ENCODE assay signal across 1 fruit fly cellular context in the genomic region with DNA sequence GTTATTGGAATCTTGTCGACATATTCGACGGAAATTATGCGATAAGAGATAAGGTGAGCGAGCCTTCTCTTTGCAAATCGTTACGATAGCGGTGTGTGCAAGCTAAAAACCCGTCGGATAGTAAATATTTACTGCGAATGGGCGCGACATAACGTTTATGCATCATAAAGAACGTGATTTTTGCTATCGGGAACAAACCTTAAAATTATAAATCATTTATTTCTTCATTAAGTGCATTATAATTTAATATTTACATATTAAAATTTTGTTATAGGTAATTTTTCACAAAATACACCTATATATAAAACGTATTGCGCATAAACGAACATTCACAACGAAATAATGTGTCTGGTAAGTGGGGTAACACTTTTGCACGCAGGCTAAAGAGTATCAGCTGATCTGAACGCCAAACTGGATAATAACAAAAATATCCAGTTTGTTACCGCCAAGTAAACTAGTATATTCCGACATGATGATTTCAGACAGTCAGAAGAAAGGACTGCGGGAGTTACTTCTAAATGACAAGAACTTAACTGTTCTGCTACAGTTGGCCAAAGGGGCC.
TF ChIP-seq lines count a peak whose summit lies in the region.

A gene (minus strand): TSS at position 122 of the 562 bp plus-strand sequence.
A gene (plus strand): TSS at position 412 of the 562 bp plus-strand sequence.

TF ChIP-seq in whole organism, embryonic, 481 proteins besides CTCF, POLR2A, EP300 and RAD21 (continued from another document and continues in another):
- TF ChIP-seq CG14860 (GFP tag; IDR thresholded peaks at IDR 0.05; lab: Robert Waterston, UW; ENCODE audit: partially characterized antibody) = no peak
- peak; percentile 90 for TF ChIP-seq Max (GFP tag; optimal IDR thresholded peaks at IDR 0.05; lab: Kevin White, UChicago)
- TF ChIP-seq eve (GFP tag; optimal IDR thresholded peaks at IDR 0.05; lab: Kevin White, UChicago) = no peak
- no peak for TF ChIP-seq CG12236 (GFP tag; optimal IDR thresholded peaks at IDR 0.05; lab: Kevin White, UChicago)
- peak; percentile 90 for TF ChIP-seq Chrac-16 (GFP tag; optimal IDR thresholded peaks at IDR 0.05; lab: Kevin White, UChicago)
- peak; percentile 45 for TF ChIP-seq Dip3 (GFP tag; optimal IDR thresholded peaks at IDR 0.05; lab: Kevin White, UChicago)
- no peak for TF ChIP-seq h (optimal IDR thresholded peaks at IDR 0.05; lab: Kevin White, UChicago)
- no peak for TF ChIP-seq p53 (GFP tag; optimal IDR thresholded peaks at IDR 0.05; lab: Kevin White, UChicago)
- TF ChIP-seq mld (GFP tag; IDR thresholded peaks at IDR 0.05; lab: Robert Waterston, UW; ENCODE audit: partially characterized antibody) = no peak
- peak; percentile 39 to 98 for TF ChIP-seq Hr51 (GFP tag; optimal IDR thresholded peaks at IDR 0.05; lab: Kevin White, UChicago)
- TF ChIP-seq usp (GFP tag; optimal IDR thresholded peaks at IDR 0.05; lab: Kevin White, UChicago) = no peak
- peak; percentile 91 for TF ChIP-seq exex (tag; optimal IDR thresholded peaks at IDR 0.05; lab: Kevin White, UChicago)
- no peak for TF ChIP-seq fru (optimal IDR thresholded peaks at IDR 0.05; lab: Kevin White, UChicago)
- TF ChIP-seq HmgD (GFP tag; optimal IDR thresholded peaks at IDR 0.05; lab: Kevin White, UChicago) = no peak
- no peak for TF ChIP-seq Hmx (GFP tag; optimal IDR thresholded peaks at IDR 0.05; lab: Kevin White, UChicago)
- TF ChIP-seq Dp (GFP tag; optimal IDR thresholded peaks at IDR 0.05; lab: Kevin White, UChicago) = peak; percentile 33
- peak; percentile 66 for TF ChIP-seq pfk (GFP tag; optimal IDR thresholded peaks at IDR 0.05; lab: Kevin White, UChicago)
- no peak for TF ChIP-seq Dfd (GFP tag; optimal IDR thresholded peaks at IDR 0.05; lab: Kevin White, UChicago)
- TF ChIP-seq grau (tag; optimal IDR thresholded peaks at IDR 0.05; lab: Kevin White, UChicago) = peak; percentile 96
- peak in 1 of 2 experiments; percentile 44 for TF ChIP-seq chif (GFP tag; optimal IDR thresholded peaks at IDR 0.05; lab: Kevin White, UChicago)
- TF ChIP-seq Neu2 (GFP tag; optimal IDR thresholded peaks at IDR 0.05; lab: Kevin White, UChicago; ENCODE audit: borderline replicate concordance) = no peak
- TF ChIP-seq kni (GFP tag; optimal IDR thresholded peaks at IDR 0.05; lab: Kevin White, UChicago) = peak; percentile 89
- TF ChIP-seq prd (optimal IDR thresholded peaks at IDR 0.05; lab: Kevin White, UChicago) = no peak
- TF ChIP-seq prd (GFP tag; IDR thresholded peaks at IDR 0.05; lab: Robert Waterston, UW) = peak; percentile 93
- peak; percentile 42 for TF ChIP-seq slp2 (GFP tag; optimal IDR thresholded peaks at IDR 0.05; lab: Kevin White, UChicago)
- peak; percentile 87 for TF ChIP-seq Abd-B (GFP tag; optimal IDR thresholded peaks at IDR 0.05; lab: Kevin White, UChicago)
- peak; percentile 79; the same call in 1 of the 3 replicates for TF ChIP-seq C15 (GFP tag; IDR thresholded peaks at IDR 0.05; lab: Robert Waterston, UW)
- peak; percentile 86 for TF ChIP-seq Rx (GFP tag; IDR thresholded peaks at IDR 0.05; lab: Robert Waterston, UW)
- TF ChIP-seq B-H2 (GFP tag; optimal IDR thresholded peaks at IDR 0.05; lab: Kevin White, UChicago) = peak; percentile 97
- TF ChIP-seq Fer2 (tag; optimal IDR thresholded peaks at IDR 0.05; lab: Kevin White, UChicago) = peak; percentile 95
- peak; percentile 95 for TF ChIP-seq caup (GFP tag; optimal IDR thresholded peaks at IDR 0.05; lab: Kevin White, UChicago; ENCODE audit: severe bottlenecking)
- TF ChIP-seq HLH54F (GFP tag; optimal IDR thresholded peaks at IDR 0.05; lab: Kevin White, UChicago) = no peak
- no peak; the same call in 1 of the 2 replicates for TF ChIP-seq CG31441 (GFP tag; IDR thresholded peaks at IDR 0.05; lab: Robert Waterston, UW)
- TF ChIP-seq CG6689 (GFP tag; IDR thresholded peaks at IDR 0.05; lab: Robert Waterston, UW) = peak; percentile 97
- TF ChIP-seq CHES-1-like (GFP tag; optimal IDR thresholded peaks at IDR 0.05; lab: Kevin White, UChicago) = peak; percentile 27
- TF ChIP-seq CG17328 (GFP tag; IDR thresholded peaks at IDR 0.05; lab: Robert Waterston, UW) = peak; percentile 96
- TF ChIP-seq Lhr (GFP tag; optimal IDR thresholded peaks at IDR 0.05; lab: Kevin White, UChicago) = no peak
- TF ChIP-seq CG10209 (GFP tag; optimal IDR thresholded peaks at IDR 0.05; lab: Kevin White, UChicago) = peak; percentile 95
- TF ChIP-seq CG17385 (GFP tag; optimal IDR thresholded peaks at IDR 0.05; lab: Kevin White, UChicago) = peak; percentile 92
- peak; percentile 84 for TF ChIP-seq CG11085 (GFP tag; IDR thresholded peaks at IDR 0.05; lab: Robert Waterston, UW)
- TF ChIP-seq CG18619 (GFP tag; optimal IDR thresholded peaks at IDR 0.05; lab: Kevin White, UChicago) = peak; percentile 94
- TF ChIP-seq ase (GFP tag; IDR thresholded peaks at IDR 0.05; lab: Robert Waterston, UW) = peak; percentile 90
- TF ChIP-seq grn (GFP tag; optimal IDR thresholded peaks at IDR 0.05; lab: Kevin White, UChicago) = peak; percentile 78
- TF ChIP-seq sim (GFP tag; IDR thresholded peaks at IDR 0.05; lab: Robert Waterston, UW) = peak; percentile 91
- peak; percentile 98 for TF ChIP-seq CG8924 (tag; optimal IDR thresholded peaks at IDR 0.05; lab: Kevin White, UChicago)
- TF ChIP-seq CG15514 (GFP tag; optimal IDR thresholded peaks at IDR 0.05; lab: Kevin White, UChicago) = peak; percentile 91
- peak; percentile 89 for TF ChIP-seq Nf-YA (GFP tag; IDR thresholded peaks at IDR 0.05; lab: Robert Waterston, UW)
- TF ChIP-seq CG13775 (GFP tag; optimal IDR thresholded peaks at IDR 0.05; lab: Kevin White, UChicago) = peak; percentile 93
- peak; percentile 85 for TF ChIP-seq CG30020 (tag; optimal IDR thresholded peaks at IDR 0.05; lab: Kevin White, UChicago)
- TF ChIP-seq slou (GFP tag; optimal IDR thresholded peaks at IDR 0.05; lab: Kevin White, UChicago) = peak; percentile 72
- peak; percentile 91 for TF ChIP-seq CG12942 (GFP tag; optimal IDR thresholded peaks at IDR 0.05; lab: Kevin White, UChicago)
- TF ChIP-seq scrt (GFP tag; optimal IDR thresholded peaks at IDR 0.05; lab: Kevin White, UChicago) = peak; percentile 93
- peak; percentile 69 for TF ChIP-seq fd102C (GFP tag; optimal IDR thresholded peaks at IDR 0.05; lab: Kevin White, UChicago)
- peak; percentile 96 for TF ChIP-seq phol (tag; optimal IDR thresholded peaks at IDR 0.05; lab: Kevin White, UChicago)
- no peak for TF ChIP-seq Jarid2 (GFP tag; optimal IDR thresholded peaks at IDR 0.05; lab: Kevin White, UChicago)
- peak; percentile 76 for TF ChIP-seq CG4707 (GFP tag; optimal IDR thresholded peaks at IDR 0.05; lab: Kevin White, UChicago)
- peak; percentile 97 for TF ChIP-seq Dek (tag; optimal IDR thresholded peaks at IDR 0.05; lab: Kevin White, UChicago)
- peak; percentile 93 for TF ChIP-seq E2f1 (GFP tag; IDR thresholded peaks at IDR 0.05; lab: Robert Waterston, UW)
- peak; percentile 59 for TF ChIP-seq CG31388 (GFP tag; optimal IDR thresholded peaks at IDR 0.05; lab: Kevin White, UChicago)
- TF ChIP-seq ewg (GFP tag; optimal IDR thresholded peaks at IDR 0.05; lab: Kevin White, UChicago) = peak; percentile 81
- TF ChIP-seq ash1 (GFP tag; optimal IDR thresholded peaks at IDR 0.05; lab: Kevin White, UChicago) = no peak
- TF ChIP-seq CG5180 (GFP tag; optimal IDR thresholded peaks at IDR 0.05; lab: Kevin White, UChicago) = peak; percentile 86
- peak; percentile 30 for TF ChIP-seq Sry-β (GFP tag; optimal IDR thresholded peaks at IDR 0.05; lab: Kevin White, UChicago)
- TF ChIP-seq Oaz (GFP tag; IDR thresholded peaks at IDR 0.05; lab: Robert Waterston, UW) = peak; percentile 91
- TF ChIP-seq CG30431 (GFP tag; optimal IDR thresholded peaks at IDR 0.05; lab: Kevin White, UChicago) = peak; percentile 83
- TF ChIP-seq gce (GFP tag; IDR thresholded peaks at IDR 0.05; lab: Robert Waterston, UW) = peak; percentile 90
- TF ChIP-seq CG11247 (GFP tag; IDR thresholded peaks at IDR 0.05; lab: Robert Waterston, UW) = peak; percentile 91
- TF ChIP-seq ftz-f1 (GFP tag; optimal IDR thresholded peaks at IDR 0.05; lab: Kevin White, UChicago) = no peak
- TF ChIP-seq Ets97D (GFP tag; optimal IDR thresholded peaks at IDR 0.05; lab: Kevin White, UChicago) = peak; percentile 25
- TF ChIP-seq stc (GFP tag; IDR thresholded peaks at IDR 0.05; lab: Robert Waterston, UW) = peak; percentile 96
- TF ChIP-seq vnd (GFP tag; IDR thresholded peaks at IDR 0.05; lab: Robert Waterston, UW; ENCODE audit: partially characterized antibody) = no peak
- TF ChIP-seq CG4730 (GFP tag; IDR thresholded peaks at IDR 0.05; lab: Robert Waterston, UW) = peak; percentile 85
- peak; percentile 87 for TF ChIP-seq otp (GFP tag; IDR thresholded peaks at IDR 0.05; lab: Robert Waterston, UW)
- TF ChIP-seq mirr (GFP tag; optimal IDR thresholded peaks at IDR 0.05; lab: Kevin White, UChicago) = peak; percentile 96
- no peak for TF ChIP-seq HLHmδ (GFP tag; optimal IDR thresholded peaks at IDR 0.05; lab: Kevin White, UChicago)
- TF ChIP-seq CG32532 (GFP tag; IDR thresholded peaks at IDR 0.05; lab: Robert Waterston, UW) = peak; percentile 97
- peak; percentile 97 for TF ChIP-seq Atf6 (GFP tag; IDR thresholded peaks at IDR 0.05; lab: Robert Waterston, UW)
- TF ChIP-seq Drgx (GFP tag; IDR thresholded peaks at IDR 0.05; lab: Robert Waterston, UW) = peak; percentile 97
- peak; percentile 9 for TF ChIP-seq CG33213 (GFP tag; optimal IDR thresholded peaks at IDR 0.05; lab: Kevin White, UChicago)
- no peak for TF ChIP-seq CG2129 (GFP tag; IDR thresholded peaks at IDR 0.05; lab: Robert Waterston, UW; ENCODE audit: partially characterized antibody)
- peak; percentile 51 for TF ChIP-seq gro (GFP tag; optimal IDR thresholded peaks at IDR 0.05; lab: Kevin White, UChicago)
- peak; percentile 82 for TF ChIP-seq toy (GFP tag; IDR thresholded peaks at IDR 0.05; lab: Robert Waterston, UW)
- TF ChIP-seq CG13424 (tag; optimal IDR thresholded peaks at IDR 0.05; lab: Kevin White, UChicago) = peak; percentile 98
- TF ChIP-seq CG3726 (GFP tag; IDR thresholded peaks at IDR 0.05; lab: Robert Waterston, UW) = peak; percentile 83
- peak; percentile 91 for TF ChIP-seq CG2202 (tag; optimal IDR thresholded peaks at IDR 0.05; lab: Kevin White, UChicago)
- peak; percentile 98 for TF ChIP-seq CG12659 (GFP tag; optimal IDR thresholded peaks at IDR 0.05; lab: Kevin White, UChicago)
- TF ChIP-seq ERR (GFP tag; optimal IDR thresholded peaks at IDR 0.05; lab: Kevin White, UChicago) = no peak
- peak; percentile 85; the same call in 2 of the 3 replicates for TF ChIP-seq Mrtf (GFP tag; IDR thresholded peaks at IDR 0.05; lab: Robert Waterston, UW)
- TF ChIP-seq CG13894 (tag; optimal IDR thresholded peaks at IDR 0.05; lab: Kevin White, UChicago) = peak; percentile 98
- TF ChIP-seq fu2 (GFP tag; optimal IDR thresholded peaks at IDR 0.05; lab: Kevin White, UChicago) = peak; percentile 57
- TF ChIP-seq CG7745 (tag; optimal IDR thresholded peaks at IDR 0.05; lab: Kevin White, UChicago) = peak; percentile 70
- peak; percentile 85 for TF ChIP-seq Hr3 (GFP tag; optimal IDR thresholded peaks at IDR 0.05; lab: Kevin White, UChicago)
- TF ChIP-seq row (GFP tag; IDR thresholded peaks at IDR 0.05; lab: Robert Waterston, UW) = peak; percentile 96
- TF ChIP-seq tgo (GFP tag; IDR thresholded peaks at IDR 0.05; lab: Robert Waterston, UW) = peak; percentile 94
- peak; percentile 91 for TF ChIP-seq CG10267 (tag; optimal IDR thresholded peaks at IDR 0.05; lab: Kevin White, UChicago)
- TF ChIP-seq D (optimal IDR thresholded peaks at IDR 0.05; lab: Kevin White, UChicago) = no peak
- TF ChIP-seq D (GFP tag; optimal IDR thresholded peaks at IDR 0.05; lab: Kevin White, UChicago) = peak; percentile 84
- TF ChIP-seq CG3847 (GFP tag; IDR thresholded peaks at IDR 0.05; lab: Robert Waterston, UW) = peak; percentile 94
- peak; percentile 58 for TF ChIP-seq Elba2 (GFP tag; optimal IDR thresholded peaks at IDR 0.05; lab: Kevin White, UChicago)
- TF ChIP-seq unc-4 (GFP tag; IDR thresholded peaks at IDR 0.05; lab: Robert Waterston, UW; ENCODE audit: partially characterized antibody) = no peak; the same call in 1 of the 2 replicates
- TF ChIP-seq pnt (GFP tag; optimal IDR thresholded peaks at IDR 0.05; lab: Kevin White, UChicago) = no peak
- TF ChIP-seq CG7786 (GFP tag; optimal IDR thresholded peaks at IDR 0.05; lab: Kevin White, UChicago) = peak; percentile 62
- peak; percentile 97 for TF ChIP-seq nmo (GFP tag; optimal IDR thresholded peaks at IDR 0.05; lab: Kevin White, UChicago)
- peak; percentile 48 for TF ChIP-seq CG17186 (GFP tag; optimal IDR thresholded peaks at IDR 0.05; lab: Kevin White, UChicago)
- peak; percentile 51 for TF ChIP-seq wek (GFP tag; optimal IDR thresholded peaks at IDR 0.05; lab: Kevin White, UChicago)
- TF ChIP-seq Dbx (GFP tag; IDR thresholded peaks at IDR 0.05; lab: Robert Waterston, UW) = peak; percentile 96
- peak; percentile 77 for TF ChIP-seq Ravus (GFP tag; IDR thresholded peaks at IDR 0.05; lab: Robert Waterston, UW)
- peak; percentile 96 for TF ChIP-seq CG10543 (GFP tag; optimal IDR thresholded peaks at IDR 0.05; lab: Kevin White, UChicago)
- TF ChIP-seq CG8290 (GFP tag; optimal IDR thresholded peaks at IDR 0.05; lab: Kevin White, UChicago) = peak; percentile 74
- TF ChIP-seq CG8290 (tag; optimal IDR thresholded peaks at IDR 0.05; lab: Kevin White, UChicago) = peak in 1 of 2 experiments; percentile 75
- peak; percentile 98 for TF ChIP-seq Fer1 (GFP tag; optimal IDR thresholded peaks at IDR 0.05; lab: Kevin White, UChicago)
- TF ChIP-seq CG10565 (GFP tag; optimal IDR thresholded peaks at IDR 0.05; lab: Kevin White, UChicago) = peak; percentile 6
- TF ChIP-seq Sox100B (GFP tag; optimal IDR thresholded peaks at IDR 0.05; lab: Kevin White, UChicago) = no peak
- TF ChIP-seq da (GFP tag; optimal IDR thresholded peaks at IDR 0.05; lab: Kevin White, UChicago) = no peak
- TF ChIP-seq odd (GFP tag; optimal IDR thresholded peaks at IDR 0.05; lab: Kevin White, UChicago) = peak; percentile 93
- no peak for TF ChIP-seq pita (GFP tag; optimal IDR thresholded peaks at IDR 0.05; lab: Kevin White, UChicago)
- TF ChIP-seq HLH3B (GFP tag; IDR thresholded peaks at IDR 0.05; lab: Robert Waterston, UW) = peak; percentile 94
- TF ChIP-seq dati (GFP tag; IDR thresholded peaks at IDR 0.05; lab: Robert Waterston, UW) = peak; percentile 57; the same call in 1 of the 2 replicates
- peak in 1 of 2 experiments; percentile 78 for TF ChIP-seq insv (GFP tag; optimal IDR thresholded peaks at IDR 0.05; lab: Kevin White, UChicago)
- peak; percentile 100 for TF ChIP-seq CG4820 (GFP tag; optimal IDR thresholded peaks at IDR 0.05; lab: Kevin White, UChicago)
- no peak for TF ChIP-seq tx (GFP tag; optimal IDR thresholded peaks at IDR 0.05; lab: Kevin White, UChicago)
- no peak for TF ChIP-seq lov (optimal IDR thresholded peaks at IDR 0.05; lab: Kevin White, UChicago)
- TF ChIP-seq lov (GFP tag; IDR thresholded peaks at IDR 0.05; lab: Robert Waterston, UW) = peak; percentile 91
- peak; percentile 67 for TF ChIP-seq CG6272 (GFP tag; IDR thresholded peaks at IDR 0.05; lab: Robert Waterston, UW)
